Fruit fly (Drosophila melanogaster): ENCODE results near the gene CG15347.

CG15347 gene

DNA sequence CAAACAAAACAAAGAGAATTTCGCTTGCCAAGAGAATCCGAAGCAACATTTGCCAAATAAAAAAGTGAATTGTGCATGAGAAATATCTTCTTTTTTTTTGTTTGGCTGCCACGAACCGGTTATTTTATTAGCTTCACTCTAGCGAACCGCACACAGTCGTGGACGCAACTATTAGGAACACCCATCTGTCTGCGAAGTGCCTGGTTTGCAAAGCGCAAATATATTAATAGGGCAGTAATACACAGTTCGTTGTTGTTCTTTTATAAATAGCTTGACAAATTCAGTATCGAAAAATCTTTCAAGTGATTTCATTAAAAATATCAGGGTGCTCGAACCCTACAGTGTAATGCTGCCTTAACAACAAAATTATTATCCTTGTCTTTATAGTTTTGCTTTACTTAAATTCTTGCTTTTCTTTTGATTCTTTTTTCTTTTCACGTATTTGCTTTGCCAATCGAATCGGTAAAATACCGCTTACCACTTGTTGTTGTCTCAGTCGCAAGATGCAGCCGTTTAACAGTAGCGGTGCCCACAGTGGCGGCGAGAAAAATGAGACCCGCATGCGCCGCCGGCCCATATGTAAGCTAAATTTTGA lies 30.9 kb upstream of the CG15347 start (continued):
- TF ChIP-seq Eip93F (GFP tag; optimal IDR thresholded peaks at IDR 0.05) (no peak), achi (GFP tag; optimal IDR thresholded peaks at IDR 0.05) (peak; percentile 45), CG8319 (GFP tag; optimal IDR thresholded peaks at IDR 0.05) (peak; percentile 41), vri (GFP tag; optimal IDR thresholded peaks at IDR 0.05) (peak; percentile 17), net (GFP tag; optimal IDR thresholded peaks at IDR 0.05) (peak; percentile 48), eg (GFP tag; IDR thresholded peaks at IDR 0.05) (peak; percentile 50), CG8632 (GFP tag; optimal IDR thresholded peaks at IDR 0.05) (peak; percentile 58), CG34406 (GFP tag; optimal IDR thresholded peaks at IDR 0.05) (peak; percentile 35), CG3032 (tag; optimal IDR thresholded peaks at IDR 0.05) (peak; percentile 62), Eip75B (GFP tag; optimal IDR thresholded peaks at IDR 0.05) (peak; percentile 19), CG10631 (GFP tag; optimal IDR thresholded peaks at IDR 0.05) (peak; percentile 22), Hr4 (GFP tag; optimal IDR thresholded peaks at IDR 0.05) (peak; percentile 40), CG7368 (GFP tag; optimal IDR thresholded peaks at IDR 0.05) (peak; percentile 25), Lpt (GFP tag; optimal IDR thresholded peaks at IDR 0.05) (peak; percentile 32), CG32006 (GFP tag; optimal IDR thresholded peaks at IDR 0.05) (peak; percentile 55), CG4318 (GFP tag; optimal IDR thresholded peaks at IDR 0.05) (peak; percentile 4), CG6854 (GFP tag; optimal IDR thresholded peaks at IDR 0.05) (peak; percentile 50), Hr39 (GFP tag; optimal IDR thresholded peaks at IDR 0.05) (peak; percentile 50), CG15336 (GFP tag; IDR thresholded peaks at IDR 0.05) (no peak; the same call in 1 of the 2 replicates), ss (GFP tag; optimal IDR thresholded peaks at IDR 0.05) (peak; percentile 61 to 68), esn (GFP tag; optimal IDR thresholded peaks at IDR 0.05) (peak; percentile 61), CG16779 (tag; optimal IDR thresholded peaks at IDR 0.05) (peak; percentile 14), spab (GFP tag; optimal IDR thresholded peaks at IDR 0.05) (peak; percentile 52), Met (GFP tag; optimal IDR thresholded peaks at IDR 0.05) (peak; percentile 46), fd59A (GFP tag; optimal IDR thresholded peaks at IDR 0.05) (peak; percentile 27), CG9139 (GFP tag; optimal IDR thresholded peaks at IDR 0.05) (no peak)

DNA sequence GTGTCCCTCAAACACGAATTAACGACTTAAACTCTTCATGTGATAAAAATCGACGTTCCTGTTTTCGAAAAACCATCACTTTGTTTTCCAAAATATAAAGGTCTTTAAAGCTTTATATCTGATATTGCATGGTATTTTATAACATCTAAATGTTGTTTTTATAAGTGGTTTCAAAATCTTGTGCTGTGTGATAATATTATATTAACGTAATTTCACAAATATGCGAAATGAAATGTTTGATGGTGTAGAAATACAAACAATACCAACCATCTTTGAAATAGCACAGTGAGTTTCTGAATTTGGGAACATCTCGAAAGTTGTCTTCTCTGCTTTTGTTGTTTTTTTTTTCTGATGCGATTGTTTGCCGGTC lies 30.3 kb upstream of the CG15347 start:
- TF ChIP-seq CG8119 (GFP tag; IDR thresholded peaks at IDR 0.05) (no peak), Hr39 (GFP tag; optimal IDR thresholded peaks at IDR 0.05) (peak; percentile 20), Eip78C (GFP tag) (peak; percentile 87), CG6808 (GFP tag; optimal IDR thresholded peaks at IDR 0.05) (peak; percentile 26), OdsH (GFP tag; optimal IDR thresholded peaks at IDR 0.05) (no peak), dsx (GFP tag; optimal IDR thresholded peaks at IDR 0.05; ENCODE audit: poor library complexity, severe bottlenecking) (no peak), Smox (GFP tag; optimal IDR thresholded peaks at IDR 0.05) (no peak), fd85E (GFP tag; optimal IDR thresholded peaks at IDR 0.05) (no peak), pdm3 (GFP tag; optimal IDR thresholded peaks at IDR 0.05) (no peak), Ets96B (tag; optimal IDR thresholded peaks at IDR 0.05) (no peak), CG31627 (GFP tag; optimal IDR thresholded peaks at IDR 0.05) (peak; percentile 29), svp (GFP tag) (peak; percentile 70), Sox14 (GFP tag; optimal IDR thresholded peaks at IDR 0.05) (no peak), topi (GFP tag; optimal IDR thresholded peaks at IDR 0.05) (peak; percentile 42), CG11902 (GFP tag; optimal IDR thresholded peaks at IDR 0.05) (peak; percentile 12), cyc (GFP tag; optimal IDR thresholded peaks at IDR 0.05) (peak; percentile 28), CG16779 (tag; optimal IDR thresholded peaks at IDR 0.05) (no peak), esn (GFP tag; optimal IDR thresholded peaks at IDR 0.05) (peak; percentile 24), Lpt (GFP tag; optimal IDR thresholded peaks at IDR 0.05) (no peak), Eip75B (GFP tag; optimal IDR thresholded peaks at IDR 0.05) (peak; percentile 29), net (GFP tag; optimal IDR thresholded peaks at IDR 0.05) (no peak), acj6 (GFP tag; optimal IDR thresholded peaks at IDR 0.05) (peak; percentile 23), CG4318 (GFP tag; optimal IDR thresholded peaks at IDR 0.05) (no peak), vri (GFP tag; optimal IDR thresholded peaks at IDR 0.05) (no peak), fkh (GFP tag; optimal IDR thresholded peaks at IDR 0.05) (no peak), eg (GFP tag; IDR thresholded peaks at IDR 0.05) (no peak), Met (GFP tag; optimal IDR thresholded peaks at IDR 0.05) (peak; percentile 49), CG6276 (GFP tag; optimal IDR thresholded peaks at IDR 0.05) (no peak), CG6792 (GFP tag; optimal IDR thresholded peaks at IDR 0.05) (no peak), salr (GFP tag; optimal IDR thresholded peaks at IDR 0.05) (no peak), CG6854 (GFP tag; optimal IDR thresholded peaks at IDR 0.05) (no peak), Hr4 (GFP tag; optimal IDR thresholded peaks at IDR 0.05) (peak; percentile 30), Sox102F (GFP tag; optimal IDR thresholded peaks at IDR 0.05) (peak; percentile 17), dac (GFP tag; optimal IDR thresholded peaks at IDR 0.05) (no peak), CG10669 (GFP tag; optimal IDR thresholded peaks at IDR 0.05) (peak; percentile 97)
